Worm (Caenorhabditis elegans) whole organism, early embryonic: ENCODE results near the gene B0554.2.

Experiments
- B0310.2 ChIP-seq: sonication (generic microtip); optimal IDR thresholded peaks from 2 replicates; lab custom pipeline; 2016; ENCODE audit warnings: mild to moderate bottlenecking, missing genetic modification characterization, missing compliant biosample characterization
- F13C5.2 ChIP-seq: sonication (generic microtip); optimal IDR thresholded peaks from 2 replicates; lab custom pipeline; 2017; ENCODE audit warnings: mild to moderate bottlenecking, missing genetic modification characterization, inconsistent platforms, missing compliant biosample characterization
- aly-1 ChIP-seq: sonication (generic microtip); optimal IDR thresholded peaks from 2 replicates; lab custom pipeline; 2016; ENCODE audit warnings: missing genetic modification characterization, missing compliant biosample characterization
- ama-1 ChIP-seq: fragments of 150-350 bp; optimal IDR thresholded peaks from 2 replicates; lab custom pipeline; 2014
- ceh-13 ChIP-seq: fragments of 200-800 bp; sonication (Bioruptor generic); optimal IDR thresholded peaks from 2 replicates; lab custom pipeline; 2018; ENCODE audit warnings: mild to moderate bottlenecking, missing genetic modification characterization, missing compliant biosample characterization
- ceh-36 ChIP-seq: sonication (generic microtip); optimal IDR thresholded peaks from 2 replicates; lab custom pipeline; 2016; ENCODE audit warnings: missing genetic modification characterization, inconsistent platforms, missing compliant biosample characterization
- ets-7 ChIP-seq: sonication (generic microtip); optimal IDR thresholded peaks from 2 replicates; lab custom pipeline; 2016; ENCODE audit warnings: missing genotype, missing genetic modification characterization, missing compliant biosample characterization
- flt-1 ChIP-seq: fragments of 200-800 bp; sonication (Bioruptor generic); IDR thresholded peaks from 2 replicates; pipeline ENCODE4 v1.3.6; 2022; ENCODE audit warnings: missing genetic modification characterization, missing compliant biosample characterization
- hmbx-1 ChIP-seq: sonication (generic microtip); optimal IDR thresholded peaks from 2 replicates; lab custom pipeline; 2016; ENCODE audit warnings: mild to moderate bottlenecking, missing genetic modification characterization, missing compliant biosample characterization
- hmg-4 ChIP-seq: fragments of 200-800 bp; sonication (Bioruptor generic); optimal IDR thresholded peaks from 2 replicates; lab custom pipeline; 2018; ENCODE audit warnings: mild to moderate bottlenecking, missing genetic modification characterization, missing compliant biosample characterization
- hnd-1 ChIP-seq: sonication (generic microtip); optimal IDR thresholded peaks from 2 replicates; lab custom pipeline; 2016; ENCODE audit warnings: missing genetic modification characterization, missing compliant biosample characterization
- pes-1 ChIP-seq: fragments of 200-800 bp; sonication (Bioruptor generic); IDR thresholded peaks from 2 replicates; pipeline ENCODE4 v1.3.6; 2022; ENCODE audit warnings: missing genetic modification reagents, missing genetic modification characterization, missing compliant biosample characterization
- scrt-1 ChIP-seq: fragments of 200-800 bp; sonication (Bioruptor generic); IDR thresholded peaks from 2 replicates; pipeline ENCODE4 v1.3.6; 2022; ENCODE audit warnings: missing genetic modification characterization, missing compliant biosample characterization
- sea-1 ChIP-seq: fragments of 200-800 bp; sonication (Bioruptor generic); conservative IDR thresholded peaks from 2 replicates; pipeline ENCODE4 v1.3.6; 2022; ENCODE audit warnings: missing genetic modification characterization, missing compliant biosample characterization
- tbx-11 ChIP-seq: fragments of 200-800 bp; sonication (Bioruptor generic); IDR thresholded peaks from 2 replicates; pipeline ENCODE4 v1.3.6; 2022; ENCODE audit warnings: missing genetic modification characterization, missing compliant biosample characterization
- tbx-37 ChIP-seq: fragments of 200-800 bp; sonication (Bioruptor generic); conservative IDR thresholded peaks from 2 replicates; pipeline ENCODE4 v1.3.6; 2022; ENCODE audit warnings: missing genetic modification reagents, missing genetic modification characterization, missing compliant biosample characterization
- tra-4 ChIP-seq: sonication (generic microtip); optimal IDR thresholded peaks from 2 replicates; lab custom pipeline; 2017; ENCODE audit warnings: missing genetic modification characterization, missing compliant biosample characterization

Gene B0554.2

DNA sequence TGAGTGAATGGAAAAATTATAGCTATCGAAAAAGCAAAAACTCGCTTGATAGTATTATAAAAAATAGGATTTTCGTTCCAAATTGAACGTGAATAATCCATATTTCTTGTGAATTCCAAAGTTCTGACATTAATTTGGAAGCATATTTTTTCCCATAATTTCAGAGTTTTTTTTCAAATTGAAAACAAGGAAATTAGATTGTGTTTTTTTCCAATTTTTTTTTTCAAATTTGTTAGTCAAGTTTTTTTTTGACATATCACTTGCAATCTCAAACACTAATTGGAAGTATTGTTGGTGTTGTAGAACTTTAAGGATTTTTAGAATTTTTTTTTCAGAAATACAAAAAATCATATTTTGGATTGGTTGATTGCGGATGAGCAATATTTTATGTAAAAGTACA, 12.6 kb downstream of the B0554.2 start, which contains the start of gene srh-34:
Gene srh-34 (minus strand): TSS at position 101 of the 400 bp plus-strand sequence.
- TF ChIP-seq hnd-1 (tag; lab: Kevin White, UChicago) = no peak
- no peak for TF ChIP-seq B0310.2 (tag; lab: Kevin White, UChicago)
- TF ChIP-seq tra-4 = no peak
- no peak for TF ChIP-seq hmbx-1
- no peak for TF ChIP-seq hmg-4 (GFP tag; lab: Kevin White, UChicago)
- TF ChIP-seq pes-1 (GFP tag; lab: Robert Waterston, UW) = no peak
- TF ChIP-seq aly-1 (tag; lab: Kevin White, UChicago) = no peak
- no peak for TF ChIP-seq ceh-13
- TF ChIP-seq tbx-37 (GFP tag; lab: Robert Waterston, UW) = no peak
- TF ChIP-seq tbx-11 (GFP tag; lab: Robert Waterston, UW) = no peak

DNA sequence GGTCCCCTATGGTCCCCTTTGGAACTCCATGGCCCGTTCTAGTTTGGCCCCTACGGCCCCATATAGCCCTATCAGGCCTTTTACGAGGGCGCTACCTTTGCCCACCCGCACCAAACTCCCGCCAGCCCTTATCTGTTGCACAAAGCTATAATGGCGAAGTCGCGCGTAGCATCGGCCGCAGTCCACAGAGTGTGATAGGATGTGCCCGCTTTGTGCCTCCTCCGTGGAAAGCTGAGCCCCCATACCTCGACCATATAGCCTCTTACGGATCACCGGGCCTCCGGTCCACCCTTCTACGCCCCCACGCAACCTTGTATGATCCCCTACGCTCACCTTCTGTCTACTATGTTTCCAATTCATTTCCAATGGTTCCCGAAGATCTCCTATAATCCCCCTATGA, 13.0 kb downstream of the B0554.2 start:
- peak; percentile 23 for TF ChIP-seq hmg-4 (GFP tag; lab: Kevin White, UChicago)
- TF ChIP-seq tbx-11 (GFP tag; lab: Robert Waterston, UW) = no peak

DNA sequence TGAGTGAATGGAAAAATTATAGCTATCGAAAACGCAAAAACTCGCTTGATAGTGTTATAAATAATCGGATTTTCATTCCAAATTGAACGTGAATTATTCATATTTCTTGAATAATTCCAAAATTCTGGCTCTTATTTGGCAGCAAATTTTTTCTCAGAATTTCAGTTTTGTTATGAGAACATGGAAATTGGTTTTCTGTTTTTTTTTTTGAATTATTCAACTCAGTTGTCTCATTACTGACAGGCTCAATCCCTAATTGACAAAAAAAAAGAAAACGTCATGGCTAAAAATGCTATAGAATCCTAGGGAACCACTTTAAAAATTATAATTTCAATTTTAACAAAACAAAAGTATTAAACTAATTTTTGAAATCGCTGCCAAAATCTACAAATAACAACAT, 15.1 kb downstream of the B0554.2 start, which contains the start of gene srh-35:
Gene srh-35 (minus strand): TSS at position 101 of the 400 bp plus-strand sequence.
- TF ChIP-seq hmg-4 (GFP tag; lab: Kevin White, UChicago) (no peak), ceh-36 (tag; lab: Kevin White, UChicago) (no peak), flt-1 (GFP tag; lab: Robert Waterston, UW) (no peak), hnd-1 (tag; lab: Kevin White, UChicago) (no peak), aly-1 (tag; lab: Kevin White, UChicago) (no peak), B0310.2 (tag; lab: Kevin White, UChicago) (no peak), tra-4 (no peak), tbx-11 (GFP tag; lab: Robert Waterston, UW) (no peak), pes-1 (GFP tag; lab: Robert Waterston, UW) (no peak), ama-1 (lab: Kevin White, UChicago) (no peak), sea-1 (no peak), ets-7 (no peak), ceh-13 (no peak), scrt-1 (no peak)

DNA sequence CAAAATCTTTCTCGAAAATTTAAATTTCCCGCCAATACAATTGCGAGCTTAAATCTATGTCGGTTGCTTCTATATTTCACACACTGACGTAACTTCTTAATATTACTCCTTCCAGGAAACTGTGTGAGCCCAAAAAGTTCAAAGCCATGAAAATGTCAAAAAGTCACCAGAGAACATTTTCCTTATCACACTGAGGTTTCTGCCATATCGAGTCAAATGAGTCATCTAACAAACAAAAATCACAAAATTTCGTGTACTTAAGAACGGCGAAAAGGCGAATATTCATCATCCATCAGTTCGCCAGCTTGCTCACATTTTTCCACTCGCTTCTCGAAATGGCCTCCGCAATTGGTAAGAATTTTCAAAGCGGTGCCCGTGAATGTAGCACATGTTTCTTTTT, 15.7 kb downstream of the B0554.2 start, which contains the start of gene M02H5.8:
Gene M02H5.8 (plus strand): TSS at position 297 of the 400 bp plus-strand sequence.
- no peak for TF ChIP-seq hnd-1 (tag; lab: Kevin White, UChicago)
- no peak for TF ChIP-seq hmg-4 (GFP tag; lab: Kevin White, UChicago)
- TF ChIP-seq hmbx-1 = no peak
- TF ChIP-seq ceh-36 (tag; lab: Kevin White, UChicago) = no peak
- TF ChIP-seq flt-1 (GFP tag; lab: Robert Waterston, UW) = no peak
- no peak for TF ChIP-seq scrt-1
- no peak for TF ChIP-seq ets-7
- no peak for TF ChIP-seq sea-1
- no peak for TF ChIP-seq pes-1 (GFP tag; lab: Robert Waterston, UW)
- TF ChIP-seq tra-4 = no peak
- TF ChIP-seq ceh-13 = no peak
- TF ChIP-seq F13C5.2 (tag; lab: Kevin White, UChicago) = no peak
- no peak for TF ChIP-seq tbx-11 (GFP tag; lab: Robert Waterston, UW)
- TF ChIP-seq ama-1 (lab: Kevin White, UChicago) = no peak
- no peak for TF ChIP-seq aly-1 (tag; lab: Kevin White, UChicago)
- TF ChIP-seq B0310.2 (tag; lab: Kevin White, UChicago) = no peak
- TF ChIP-seq tbx-37 (GFP tag; lab: Robert Waterston, UW) = no peak

DNA sequence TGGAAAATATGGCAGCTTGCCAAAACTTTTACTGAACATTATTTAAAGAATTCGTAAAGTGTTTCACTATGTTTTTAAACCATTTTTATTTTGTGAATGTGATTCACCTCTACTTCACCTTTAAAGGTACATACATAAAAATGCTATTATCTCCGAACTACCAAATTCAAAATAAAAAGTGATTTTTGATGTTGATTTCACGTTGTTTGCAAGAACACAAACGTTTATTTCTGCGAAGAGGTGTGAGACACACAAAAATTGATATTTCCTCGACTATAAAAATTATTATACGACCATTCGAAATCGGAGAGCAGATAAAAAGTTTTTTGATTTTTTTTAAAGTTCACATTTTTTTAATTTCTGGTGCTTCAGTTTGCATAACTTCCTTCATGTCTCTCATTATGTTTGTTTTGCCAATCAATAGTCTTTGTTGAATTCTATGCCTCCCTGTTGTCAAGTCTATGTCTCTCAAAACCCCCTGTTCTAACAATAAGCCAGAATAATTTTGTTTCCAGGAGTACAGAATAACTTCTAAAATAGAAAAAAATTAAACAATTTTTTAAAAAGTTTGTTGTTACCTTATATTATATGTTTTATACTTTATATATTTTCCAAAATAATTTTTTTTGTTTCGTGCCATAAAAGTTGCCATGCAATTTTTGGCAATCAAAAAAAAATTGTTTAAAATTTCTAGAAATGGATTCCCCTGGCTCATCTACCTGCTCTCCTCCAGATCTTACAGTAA, 16.9 kb downstream of the B0554.2 start, which contains the start of gene nhr-123:
Gene nhr-123 (plus strand): TSS at position 695 of the 745 bp plus-strand sequence.
- TF ChIP-seq pes-1 (GFP tag; lab: Robert Waterston, UW) = no peak
- no peak for TF ChIP-seq ceh-13
- TF ChIP-seq sea-1 = no peak

DNA sequence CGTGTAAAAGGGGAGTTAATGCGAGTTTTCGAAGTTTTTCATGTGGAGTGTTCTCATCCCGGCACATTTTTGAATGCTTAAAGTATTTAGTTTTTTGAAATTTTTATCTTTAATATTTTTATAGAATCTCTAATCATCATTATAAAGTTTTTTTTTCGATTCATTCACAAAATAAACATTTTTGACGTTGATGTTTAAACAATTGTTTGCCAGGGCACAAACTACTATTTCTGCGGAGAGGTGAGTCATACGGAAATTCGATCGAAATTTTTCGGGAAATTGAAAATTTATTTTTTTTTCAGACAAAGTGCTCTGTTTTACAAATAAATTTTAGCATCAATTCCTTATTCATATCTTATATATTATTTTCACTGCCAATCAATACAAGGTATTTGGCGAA, 19.6 kb downstream of the B0554.2 start, which contains the start of gene nhr-98:
Gene nhr-98 (plus strand): TSS at position 301 of the 400 bp plus-strand sequence.
- TF ChIP-seq ceh-36 (tag; lab: Kevin White, UChicago) (no peak), aly-1 (tag; lab: Kevin White, UChicago) (no peak), tbx-11 (GFP tag; lab: Robert Waterston, UW) (no peak), flt-1 (GFP tag; lab: Robert Waterston, UW) (no peak), tbx-37 (GFP tag; lab: Robert Waterston, UW) (no peak), pes-1 (GFP tag; lab: Robert Waterston, UW) (no peak), tra-4 (no peak), ama-1 (lab: Kevin White, UChicago) (no peak), ets-7 (no peak), hnd-1 (tag; lab: Kevin White, UChicago) (no peak), hmbx-1 (no peak), B0310.2 (tag; lab: Kevin White, UChicago) (no peak), sea-1 (no peak), ceh-13 (no peak), F13C5.2 (tag; lab: Kevin White, UChicago) (no peak), scrt-1 (no peak)

DNA sequence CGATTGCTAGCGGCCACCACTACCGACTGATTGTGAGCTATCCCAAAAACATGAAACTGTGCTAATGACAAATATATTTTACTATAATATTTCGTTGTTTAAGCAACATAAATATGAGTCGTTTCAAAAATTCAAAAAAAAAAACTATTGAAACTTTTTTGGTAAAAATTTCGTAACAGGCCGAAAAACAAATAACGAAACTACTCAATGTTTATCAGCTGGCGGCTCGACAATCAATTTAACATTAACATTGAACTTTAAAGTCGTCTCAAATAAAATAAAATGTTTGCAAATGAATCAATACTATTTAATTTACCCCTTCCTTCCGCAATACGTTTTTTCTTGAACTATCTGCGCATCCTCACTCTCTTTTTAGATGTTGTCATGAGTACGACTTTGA, 23.8 kb downstream of the B0554.2 start:
- no peak for TF ChIP-seq B0310.2 (tag; lab: Kevin White, UChicago)
- no peak for TF ChIP-seq F13C5.2 (tag; lab: Kevin White, UChicago)
- TF ChIP-seq tbx-37 (GFP tag; lab: Robert Waterston, UW) = no peak
- TF ChIP-seq sea-1 = no peak
- no peak for TF ChIP-seq aly-1 (tag; lab: Kevin White, UChicago)
- no peak for TF ChIP-seq flt-1 (GFP tag; lab: Robert Waterston, UW)
- TF ChIP-seq ceh-36 (tag; lab: Kevin White, UChicago) = no peak
- TF ChIP-seq pes-1 (GFP tag; lab: Robert Waterston, UW) = no peak
- TF ChIP-seq ama-1 (lab: Kevin White, UChicago) = no peak
- TF ChIP-seq ceh-13 = no peak
- no peak for TF ChIP-seq hnd-1 (tag; lab: Kevin White, UChicago)
- TF ChIP-seq tbx-11 (GFP tag; lab: Robert Waterston, UW) = no peak
- no peak for TF ChIP-seq tra-4
- no peak for TF ChIP-seq hmg-4 (GFP tag; lab: Kevin White, UChicago)
- no peak for TF ChIP-seq ets-7
- no peak for TF ChIP-seq hmbx-1
